Worm (Caenorhabditis elegans): Measurements from ENCODE around the gene tpa-1.

tpa-1 gene

ce11 chrIV:147819-148218 is 56.0 kb downstream of the tpa-1 start, which contains the start of gene col-99:
Gene col-99, minus strand, starts transcription at chrIV:147919.
- TF ChIP-seq mep-1 (tag; optimal IDR thresholded peaks at IDR 0.05) (no peak), drap-1 (GFP tag; optimal IDR thresholded peaks at IDR 0.05) (no peak), cnd-1 (tag; optimal IDR thresholded peaks at IDR 0.05) (no peak), snpc-4 (tag; optimal IDR thresholded peaks at IDR 0.05) (no peak), lin-32 (GFP tag; optimal IDR thresholded peaks at IDR 0.05) (no peak), elt-3 (tag; optimal IDR thresholded peaks at IDR 0.05) (no peak)

ce11 chrIV:148756-149155 is 57.0 kb downstream of the tpa-1 start:
- TF ChIP-seq ces-1 (GFP tag; optimal IDR thresholded peaks at IDR 0.05) (no peak), nhr-76 (tag; optimal IDR thresholded peaks at IDR 0.05) (no peak), elt-1 (tag; optimal IDR thresholded peaks at IDR 0.05; ENCODE audit: borderline replicate concordance, insufficient read depth) (no peak), tbx-8 (GFP tag; optimal IDR thresholded peaks at IDR 0.05) (no peak), nhr-237 (tag; optimal IDR thresholded peaks at IDR 0.05) (no peak), nhr-12 (tag; optimal IDR thresholded peaks at IDR 0.05) (no peak), mls-2 (tag; optimal IDR thresholded peaks at IDR 0.05) (no peak), unc-62 (GFP tag; optimal IDR thresholded peaks at IDR 0.05) (no peak), drap-1 (GFP tag; optimal IDR thresholded peaks at IDR 0.05) (no peak), flh-1 (GFP tag; optimal IDR thresholded peaks at IDR 0.05) (no peak), lin-13 (tag; optimal IDR thresholded peaks at IDR 0.05) (no peak), ceh-83 (GFP tag; optimal IDR thresholded peaks at IDR 0.05) (no peak), M03D4.4 (tag; optimal IDR thresholded peaks at IDR 0.05) (no peak), mab-5 (tag; optimal IDR thresholded peaks at IDR 0.05) (no peak), nhr-28 (tag; optimal IDR thresholded peaks at IDR 0.05) (no peak)

ce11 chrIV:149794-150193 is 58.0 kb downstream of the tpa-1 start:
- peak; percentile 12 for TF ChIP-seq unc-62 (GFP tag; optimal IDR thresholded peaks at IDR 0.05)
- TF ChIP-seq blmp-1 (tag; optimal IDR thresholded peaks at IDR 0.05), result no peak
- no peak for TF ChIP-seq nhr-28 (tag; optimal IDR thresholded peaks at IDR 0.05)
- TF ChIP-seq tbx-8 (GFP tag; optimal IDR thresholded peaks at IDR 0.05), result no peak
- no peak for TF ChIP-seq mab-5 (tag; optimal IDR thresholded peaks at IDR 0.05)
- TF ChIP-seq sem-2 (GFP tag; optimal IDR thresholded peaks at IDR 0.05), result no peak
- no peak for TF ChIP-seq flh-1 (GFP tag; optimal IDR thresholded peaks at IDR 0.05)
- TF ChIP-seq ceh-39 (tag; optimal IDR thresholded peaks at IDR 0.05), result no peak
- TF ChIP-seq hlh-1 (tag; optimal IDR thresholded peaks at IDR 0.05), result no peak
- no peak for TF ChIP-seq lsy-2 (tag; optimal IDR thresholded peaks at IDR 0.05)
- TF ChIP-seq zip-8 (tag; optimal IDR thresholded peaks at IDR 0.05), result peak; percentile 29
- no peak for TF ChIP-seq unc-39 (tag; optimal IDR thresholded peaks at IDR 0.05)
- no peak for TF ChIP-seq M03D4.4 (tag; optimal IDR thresholded peaks at IDR 0.05)
- no peak for TF ChIP-seq ham-2 (GFP tag; optimal IDR thresholded peaks at IDR 0.05)
- no peak for TF ChIP-seq snpc-4 (tag; optimal IDR thresholded peaks at IDR 0.05)
- no peak for TF ChIP-seq nhr-12 (tag; optimal IDR thresholded peaks at IDR 0.05)
- no peak for TF ChIP-seq sptf-1 (tag; optimal IDR thresholded peaks at IDR 0.05)
- TF ChIP-seq drap-1 (GFP tag; optimal IDR thresholded peaks at IDR 0.05), result no peak
- no peak for TF ChIP-seq bed-3 (GFP tag; optimal IDR thresholded peaks at IDR 0.05)
- no peak for TF ChIP-seq lin-32 (GFP tag; optimal IDR thresholded peaks at IDR 0.05)
- no peak for TF ChIP-seq ceh-83 (GFP tag; optimal IDR thresholded peaks at IDR 0.05)
- TF ChIP-seq elt-3 (tag; optimal IDR thresholded peaks at IDR 0.05), result no peak
- no peak for TF ChIP-seq ceh-43 (GFP tag; optimal IDR thresholded peaks at IDR 0.05)
- TF ChIP-seq nhr-2 (tag; optimal IDR thresholded peaks at IDR 0.05), result peak; percentile 95
- peak; percentile 59 for TF ChIP-seq elt-1 (tag; optimal IDR thresholded peaks at IDR 0.05; ENCODE audit: borderline replicate concordance, insufficient read depth)
- no peak for TF ChIP-seq nhr-237 (tag; optimal IDR thresholded peaks at IDR 0.05)

ce11 chrIV:157809-158208 is 66.0 kb downstream of the tpa-1 start, which contains the start of gene gegf-1:
Gene gegf-1, minus strand, starts transcription at chrIV:157909.
- no peak for TF ChIP-seq zip-8 (tag; optimal IDR thresholded peaks at IDR 0.05)
- TF ChIP-seq ztf-11 (tag; optimal IDR thresholded peaks at IDR 0.05), result no peak
- no peak for TF ChIP-seq sem-2 (GFP tag; optimal IDR thresholded peaks at IDR 0.05)
- no peak for TF ChIP-seq tbx-8 (GFP tag; optimal IDR thresholded peaks at IDR 0.05)
- TF ChIP-seq ces-1 (GFP tag; optimal IDR thresholded peaks at IDR 0.05), result no peak
- TF ChIP-seq unc-39 (tag; optimal IDR thresholded peaks at IDR 0.05), result no peak
- no peak for TF ChIP-seq elt-3 (tag; optimal IDR thresholded peaks at IDR 0.05)
- TF ChIP-seq ceh-43 (GFP tag; optimal IDR thresholded peaks at IDR 0.05), result no peak
- no peak for TF ChIP-seq nhr-76 (tag; optimal IDR thresholded peaks at IDR 0.05)
- TF ChIP-seq lsy-2 (tag; optimal IDR thresholded peaks at IDR 0.05), result no peak
- no peak for TF ChIP-seq M03D4.4 (tag; optimal IDR thresholded peaks at IDR 0.05)
- TF ChIP-seq nhr-12 (tag; optimal IDR thresholded peaks at IDR 0.05), result no peak
- TF ChIP-seq hlh-1 (tag; optimal IDR thresholded peaks at IDR 0.05), result no peak
- no peak for TF ChIP-seq nhr-237 (tag; optimal IDR thresholded peaks at IDR 0.05)
- TF ChIP-seq elt-1 (tag; optimal IDR thresholded peaks at IDR 0.05; ENCODE audit: borderline replicate concordance, insufficient read depth), result no peak
- no peak for TF ChIP-seq drap-1 (GFP tag; optimal IDR thresholded peaks at IDR 0.05)
- no peak for TF ChIP-seq nhr-2 (tag; optimal IDR thresholded peaks at IDR 0.05)

Data from whole organism, mixed stage, embryonic.